Fruit fly (Drosophila melanogaster) whole organism: Measurements from ENCODE around the gene CG31468.

Experiments used
- psq ChIP-seq: fragments of >200 bp; optimal IDR thresholded peaks from 2 replicates; lab custom pipeline; 2017
- usp ChIP-seq: fragments of >200 bp; optimal IDR thresholded peaks from 2 replicates; lab custom pipeline; 2017; ENCODE audit warnings: missing biosample characterization, missing genetic modification characterization, mixed read lengths

- TF ChIP-seq psq (lab: Kevin White, UChicago) (no peak), usp (GFP tag; lab: Kevin White, UChicago) (no peak)
These were observed 31.6 kb downstream of the CG31468 start for dm6 chr3R:23668583-23668982.
